Fruit fly (Drosophila melanogaster): ENCODE data around the gene CG9016.

Gene CG9016

dm6 chr2L:5961169-5961918, 37.9 kb upstream of the CG9016 start:
- TF ChIP-seq Hr38 (GFP tag; optimal IDR thresholded peaks at IDR 0.05) = no peak
- peak in 1 of 2 experiments; percentile 98 for TF ChIP-seq ss (GFP tag; optimal IDR thresholded peaks at IDR 0.05)

- TF ChIP-seq CG9139 (GFP tag; optimal IDR thresholded peaks at IDR 0.05) = no peak
- no peak for TF ChIP-seq cyc (GFP tag; optimal IDR thresholded peaks at IDR 0.05)
Observed at dm6 chr2L:5959863-5960658, 36.6 kb upstream of the CG9016 start, which contains the start of gene Vm26Aa. Gene Vm26Aa (minus strand): TSS chr2L:5960340.

dm6 chr2L:5958581-5959177, 35.2 kb upstream of the CG9016 start, which contains the start of gene Vm26Ac:
Gene Vm26Ac (minus strand): TSS chr2L:5958631.
- TF ChIP-seq svp (GFP tag) (no peak), CG10669 (GFP tag; optimal IDR thresholded peaks at IDR 0.05) (no peak), Eip75B (GFP tag; optimal IDR thresholded peaks at IDR 0.05) (no peak), lz (GFP tag; optimal IDR thresholded peaks at IDR 0.05) (no peak), Sox15 (GFP tag; optimal IDR thresholded peaks at IDR 0.05) (no peak), CG3032 (tag; optimal IDR thresholded peaks at IDR 0.05) (no peak), dac (GFP tag; optimal IDR thresholded peaks at IDR 0.05) (no peak), CG8119 (GFP tag; IDR thresholded peaks at IDR 0.05) (no peak), CG7368 (GFP tag; optimal IDR thresholded peaks at IDR 0.05) (no peak), Hr39 (GFP tag; optimal IDR thresholded peaks at IDR 0.05) (no peak), CG16779 (tag; optimal IDR thresholded peaks at IDR 0.05) (no peak)

DNA sequence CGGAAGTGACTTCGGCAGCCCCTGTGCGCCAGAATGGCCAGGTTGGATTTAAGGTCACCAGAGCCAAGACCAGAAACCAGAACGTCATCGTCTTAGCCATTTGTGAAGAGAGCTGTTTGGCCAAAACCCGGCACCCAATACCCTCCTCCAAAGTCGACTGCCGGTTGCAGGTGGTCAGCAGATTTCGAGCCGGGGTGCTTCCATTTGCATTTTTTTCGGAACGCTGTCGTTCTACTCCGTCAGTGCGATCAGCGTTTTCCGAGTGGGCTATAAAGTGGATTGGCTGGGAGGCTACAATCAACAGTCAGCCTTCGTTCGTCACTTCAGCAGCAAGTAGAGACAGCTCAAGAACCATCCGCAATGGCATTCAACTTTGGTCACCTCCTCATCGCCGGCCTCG, 33.3 kb upstream of the CG9016 start, which contains the start of the genes CG13998 and Vm26Ab:
Gene CG13998, minus strand, starts transcription at position 114 of the 400 bp plus-strand sequence.
Gene Vm26Ab, plus strand, starts transcription at position 299 of the 400 bp plus-strand sequence.
- TF ChIP-seq Hr39 (GFP tag; optimal IDR thresholded peaks at IDR 0.05) (no peak), eg (GFP tag; IDR thresholded peaks at IDR 0.05) (no peak), CG6792 (GFP tag; optimal IDR thresholded peaks at IDR 0.05) (no peak), Sox102F (GFP tag; optimal IDR thresholded peaks at IDR 0.05) (no peak), CG6808 (GFP tag; optimal IDR thresholded peaks at IDR 0.05) (no peak), lz (GFP tag; optimal IDR thresholded peaks at IDR 0.05) (no peak), Sox15 (GFP tag; optimal IDR thresholded peaks at IDR 0.05) (no peak), Met (GFP tag; optimal IDR thresholded peaks at IDR 0.05) (no peak), CG34406 (GFP tag; optimal IDR thresholded peaks at IDR 0.05) (no peak), CG10631 (GFP tag; optimal IDR thresholded peaks at IDR 0.05) (no peak), net (GFP tag; optimal IDR thresholded peaks at IDR 0.05) (no peak), salr (GFP tag; optimal IDR thresholded peaks at IDR 0.05) (no peak), Gug (GFP tag; IDR thresholded peaks at IDR 0.05) (no peak), CG16779 (tag; optimal IDR thresholded peaks at IDR 0.05) (no peak), CG11902 (GFP tag; optimal IDR thresholded peaks at IDR 0.05) (no peak), dac (GFP tag; optimal IDR thresholded peaks at IDR 0.05) (no peak)

DNA sequence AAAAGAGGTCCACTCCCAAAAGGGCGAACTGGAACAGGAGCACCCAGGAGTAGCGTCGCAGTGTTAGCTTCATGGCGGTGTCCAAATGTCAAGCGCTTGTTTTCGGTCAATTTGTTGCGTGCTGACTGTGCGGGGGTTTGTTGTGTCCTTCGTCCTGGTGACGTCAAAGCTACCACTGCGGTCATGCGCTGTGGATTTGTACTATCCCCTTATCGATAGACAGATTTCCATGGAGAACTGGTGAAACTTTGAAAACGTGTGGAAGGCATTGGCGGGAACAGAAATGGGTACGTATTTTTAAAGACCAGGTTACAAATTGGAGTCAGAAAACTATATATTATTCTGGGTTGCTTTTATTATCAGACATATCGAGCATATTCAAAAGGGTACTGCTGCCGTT, 32.7 kb upstream of the CG9016 start, which contains the start of gene CG13999:
Gene CG13999, minus strand, starts transcription at position 314 of the 400 bp plus-strand sequence.
- no peak for TF ChIP-seq Ets96B (tag; optimal IDR thresholded peaks at IDR 0.05)
- no peak for TF ChIP-seq Sox102F (GFP tag; optimal IDR thresholded peaks at IDR 0.05)
- TF ChIP-seq CG6792 (GFP tag; optimal IDR thresholded peaks at IDR 0.05) = no peak
- TF ChIP-seq CG10669 (GFP tag; optimal IDR thresholded peaks at IDR 0.05) = no peak
- no peak for TF ChIP-seq CG10631 (GFP tag; optimal IDR thresholded peaks at IDR 0.05)
- no peak for TF ChIP-seq fd59A (GFP tag; optimal IDR thresholded peaks at IDR 0.05)
- no peak for TF ChIP-seq CG11294 (GFP tag; IDR thresholded peaks at IDR 0.05)
- TF ChIP-seq CG6854 (GFP tag; optimal IDR thresholded peaks at IDR 0.05) = no peak
- no peak for TF ChIP-seq CG3919 (GFP tag; optimal IDR thresholded peaks at IDR 0.05)
- TF ChIP-seq salr (GFP tag; optimal IDR thresholded peaks at IDR 0.05) = no peak
- no peak for TF ChIP-seq CG1621 (tag; optimal IDR thresholded peaks at IDR 0.05)
- no peak for TF ChIP-seq achi (GFP tag; optimal IDR thresholded peaks at IDR 0.05)
- TF ChIP-seq Eip75B (GFP tag; optimal IDR thresholded peaks at IDR 0.05) = no peak
